Worm (Caenorhabditis elegans): ENCODE measurements around the gene jmjd-4.

Gene jmjd-4

ce11 chrIII:10284214-10284613, 49.6 kb downstream of the jmjd-4 start:
- TF ChIP-seq klf-2 (GFP tag; conservative IDR thresholded peaks at IDR 0.05): no peak
- TF ChIP-seq cog-1 (tag; optimal IDR thresholded peaks at IDR 0.05): peak; percentile 37

Measured in whole organism, midembryonic.